Worm (Caenorhabditis elegans) whole organism, L3 larva: ENCODE results near the gene Y57G7A.2.

ENCODE experiments used
- nhr-11 ChIP-seq: fragments of 150-350 bp; optimal IDR thresholded peaks from 2 replicates; lab custom pipeline; 2014; ENCODE audit warnings: missing biosample characterization, missing genetic modification characterization
- nhr-23 ChIP-seq: fragments of 150-350 bp; optimal IDR thresholded peaks from 2 replicates; lab custom pipeline; 2014; ENCODE audit warnings: missing biosample characterization, missing genetic modification reagents, missing genetic modification characterization
- nhr-25 ChIP-seq: sonication (generic microtip); optimal IDR thresholded peaks from 2 replicates; lab custom pipeline; 2017; ENCODE audit warnings: missing biosample characterization, missing genetic modification characterization

ce11 chrII:1324017-1324416 is 28.1 kb downstream of the Y57G7A.2 start:
- TF ChIP-seq nhr-25 (tag; lab: Kevin White, UChicago) (no peak), nhr-11 (tag; lab: Kevin White, UChicago) (no peak), nhr-23 (tag; lab: Kevin White, UChicago) (no peak)
